Worm (Caenorhabditis elegans): ENCODE results near the gene scl-19.

- TF ChIP-seq klf-2 (GFP tag; conservative IDR thresholded peaks at IDR 0.05), result no peak
- no peak for TF ChIP-seq cog-1 (tag; optimal IDR thresholded peaks at IDR 0.05)
- TF ChIP-seq tab-1 (GFP tag; IDR thresholded peaks at IDR 0.05), result no peak
Observed at ce11 chrV:18725858-18726257, 5.9 kb upstream of the scl-19 start.
